Fruit fly (Drosophila melanogaster) whole organism, embryonic: ENCODE results near the gene CG16904.
A peak's percentile ranks its signal among the peaks of the same experiment; 100 is the strongest.

Experiments used
- Adf1 ChIP-seq: fragments of 200-800 bp; sonication (Bioruptor generic); IDR thresholded peaks from 2 replicates; pipeline ENCODE4 v1.3.6; 2022; ENCODE audit warnings: missing biosample characterization, missing genetic modification characterization
- BEAF-32 ChIP-seq: fragments of 200-800 bp; sonication (Bioruptor generic); optimal IDR thresholded peaks from 3 replicates; lab custom pipeline; 2017; ENCODE audit warnings: missing biosample characterization, missing genetic modification characterization, mild to moderate bottlenecking, moderate library complexity, missing genetic modification reagents
- Bgb ChIP-seq: fragments of 200-800 bp; sonication (Bioruptor generic); IDR thresholded peaks from 2 replicates; pipeline ENCODE4 v1.3.6; 2022; ENCODE audit warnings: missing biosample characterization, missing genetic modification characterization; ENCODE audit not compliant: partially characterized antibody
- BtbVII ChIP-seq: fragments of 200-800 bp; sonication (Bioruptor generic); optimal IDR thresholded peaks from 3 replicates; lab custom pipeline; 2017; ENCODE audit warnings: missing biosample characterization, mild to moderate bottlenecking, missing genetic modification characterization
- CG13287 ChIP-seq: fragments of 200-800 bp; sonication (Bioruptor generic); IDR thresholded peaks from 2 replicates; pipeline ENCODE4 v1.3.6; 2022; ENCODE audit warnings: missing biosample characterization, missing genetic modification characterization; ENCODE audit not compliant: partially characterized antibody
- CG14710 ChIP-seq: fragments of 200-800 bp; sonication (Bioruptor generic); optimal IDR thresholded peaks from 3 replicates; lab custom pipeline; 2019; ENCODE audit warnings: missing biosample characterization, mild to moderate bottlenecking, missing genetic modification characterization, moderate library complexity
- CG15514 ChIP-seq: fragments of 200-800 bp; sonication (Bioruptor generic); optimal IDR thresholded peaks from 3 replicates; lab custom pipeline; 2017; ENCODE audit warnings: missing biosample characterization, missing genetic modification characterization, mild to moderate bottlenecking, moderate library complexity, missing genetic modification reagents
- CG16813 ChIP-seq: fragments of 200-800 bp; sonication (Bioruptor generic); IDR thresholded peaks from 3 replicates; pipeline ENCODE4 v1.3.6; 2022; ENCODE audit warnings: missing biosample characterization, missing genetic modification characterization; ENCODE audit not compliant: partially characterized antibody
- CG1832 ChIP-seq: fragments of 200-800 bp; sonication (Bioruptor generic); optimal IDR thresholded peaks from 2 replicates; lab custom pipeline; 2017; ENCODE audit warnings: missing biosample characterization, mild to moderate bottlenecking, missing genetic modification characterization, inconsistent platforms
- CG31441 ChIP-seq: fragments of 200-800 bp; sonication (Bioruptor generic); IDR thresholded peaks from 2 replicates; pipeline ENCODE4 v1.3.6; 2022; ENCODE audit warnings: missing biosample characterization, missing genetic modification characterization
- CG32532 ChIP-seq: fragments of 200-800 bp; sonication (Bioruptor generic); IDR thresholded peaks from 2 replicates; pipeline ENCODE4 v1.3.6; 2022; ENCODE audit warnings: missing biosample characterization, missing genetic modification characterization
- CG4617 ChIP-seq: fragments of 200-800 bp; sonication (Bioruptor generic); optimal IDR thresholded peaks from 3 replicates; lab custom pipeline; 2016; ENCODE audit warnings: missing biosample characterization, missing genetic modification characterization, borderline replicate concordance
- CG4707 ChIP-seq: fragments of 200-800 bp; sonication (Bioruptor generic); optimal IDR thresholded peaks from 2 replicates; lab custom pipeline; 2018; ENCODE audit warnings: missing biosample characterization, mild to moderate bottlenecking, missing genetic modification characterization, moderate library complexity
- CG7745 ChIP-seq: fragments of 200-800 bp; sonication (Bioruptor generic); optimal IDR thresholded peaks from 2 replicates; lab custom pipeline; 2018; ENCODE audit warnings: missing biosample characterization, mild to moderate bottlenecking, missing genetic modification characterization, moderate library complexity
- CG8290 ChIP-seq, 3 experiments: fragments of 200-800 bp; sonication (Bioruptor generic); optimal IDR thresholded peaks; 2 replicates each; lab custom pipeline; 2016 to 2019; ENCODE audit warnings: missing biosample characterization in 3 of 3, missing genetic modification characterization in 3 of 3, mild to moderate bottlenecking in 2 of 3, moderate library complexity in 1 of 3
- CG9727 ChIP-seq: fragments of 200-800 bp; sonication (Bioruptor generic); optimal IDR thresholded peaks from 3 replicates; lab custom pipeline; 2017; ENCODE audit warnings: missing biosample characterization, mild to moderate bottlenecking, missing genetic modification characterization
- CG9817 ChIP-seq: fragments of 200-800 bp; sonication (Bioruptor generic); optimal IDR thresholded peaks from 2 replicates; lab custom pipeline; 2018; ENCODE audit warnings: missing biosample characterization, mild to moderate bottlenecking, missing genetic modification characterization, moderate library complexity
- Dp ChIP-seq: fragments of 200-800 bp; sonication (Bioruptor generic); optimal IDR thresholded peaks from 2 replicates; lab custom pipeline; 2018; ENCODE audit warnings: missing biosample characterization, mild to moderate bottlenecking, missing genetic modification characterization, moderate library complexity
- Drgx ChIP-seq: fragments of 200-800 bp; sonication (Bioruptor generic); IDR thresholded peaks from 2 replicates; pipeline ENCODE4 v1.3.6; 2022; ENCODE audit warnings: missing biosample characterization, missing genetic modification characterization
- HmgZ ChIP-seq: fragments of 200-800 bp; sonication (Bioruptor generic); optimal IDR thresholded peaks from 2 replicates; lab custom pipeline; 2018; ENCODE audit warnings: missing biosample characterization, mild to moderate bottlenecking, missing genetic modification characterization
- Jarid2 ChIP-seq: fragments of 200-800 bp; sonication (Bioruptor generic); optimal IDR thresholded peaks from 3 replicates; lab custom pipeline; 2017; ENCODE audit warnings: mild to moderate bottlenecking, missing biosample characterization, missing genetic modification reagents, missing genetic modification characterization
- MBD-R2 ChIP-seq: fragments of 200-800 bp; sonication (Bioruptor generic); IDR thresholded peaks from 2 replicates; pipeline ENCODE4 v1.3.6; 2022; ENCODE audit warnings: missing biosample characterization, missing genetic modification characterization
- Med ChIP-seq: fragments of 200-800 bp; sonication (Bioruptor generic); peaks from one replicate; lab custom pipeline; 2016; ENCODE audit warnings: missing biosample characterization, missing genetic modification characterization, mild to moderate bottlenecking, inconsistent platforms, moderate library complexity
- Myb ChIP-seq: fragments of 200-800 bp; sonication (Bioruptor generic); optimal IDR thresholded peaks from 2 replicates; lab custom pipeline; 2016; ENCODE audit warnings: missing biosample characterization, missing genetic modification characterization
- NC2α ChIP-seq: fragments of 200-800 bp; sonication (Bioruptor generic); optimal IDR thresholded peaks from 2 replicates; lab custom pipeline; 2016; ENCODE audit warnings: missing biosample characterization, missing genetic modification characterization
- Nf-YB ChIP-seq: fragments of 200-800 bp; sonication (Bioruptor generic); optimal IDR thresholded peaks from 3 replicates; lab custom pipeline; 2019; ENCODE audit warnings: missing biosample characterization, mild to moderate bottlenecking, missing genetic modification characterization, moderate library complexity
- Nf-YC ChIP-seq: fragments of 200-800 bp; optimal IDR thresholded peaks from 3 replicates; lab custom pipeline; 2019; ENCODE audit warnings: missing biosample characterization, mild to moderate bottlenecking, missing genetic modification characterization, moderate library complexity
- Sin3A ChIP-seq: fragments of >200 bp; optimal IDR thresholded peaks from 2 replicates; lab custom pipeline; 2018
- al ChIP-seq: fragments of 200-800 bp; sonication (Bioruptor generic); IDR thresholded peaks from 2 replicates; pipeline ENCODE4 v1.3.6; 2022; ENCODE audit warnings: missing biosample characterization, missing genetic modification characterization
- amos ChIP-seq: fragments of 200-800 bp; sonication (Bioruptor generic); IDR thresholded peaks from 2 replicates; pipeline ENCODE4 v1.3.6; 2022; ENCODE audit warnings: missing biosample characterization, missing genetic modification characterization; ENCODE audit not compliant: partially characterized antibody
- btn ChIP-seq: fragments of 200-800 bp; sonication (Bioruptor generic); optimal IDR thresholded peaks from 2 replicates; lab custom pipeline; 2016; ENCODE audit warnings: missing biosample characterization, missing genetic modification characterization
- chinmo ChIP-seq: fragments of 200-800 bp; sonication (Bioruptor generic); IDR thresholded peaks from 4 replicates; pipeline ENCODE4 v1.3.6; 2022; ENCODE audit warnings: missing biosample characterization, missing genetic modification characterization; ENCODE audit not compliant: partially characterized antibody
- gfzf ChIP-seq: fragments of 200-800 bp; sonication (Bioruptor generic); optimal IDR thresholded peaks from 2 replicates; lab custom pipeline; 2016; ENCODE audit warnings: missing biosample characterization, mild to moderate bottlenecking, missing genetic modification characterization, moderate library complexity
- hb ChIP-seq: fragments of 200-800 bp; sonication (Bioruptor generic); IDR thresholded peaks from 3 replicates; pipeline ENCODE4 v1.3.6; 2022; ENCODE audit warnings: missing biosample characterization, missing genetic modification characterization; ENCODE audit not compliant: partially characterized antibody
- nerfin-1 ChIP-seq: fragments of 200-800 bp; sonication (Bioruptor generic); optimal IDR thresholded peaks from 3 replicates; lab custom pipeline; 2019; ENCODE audit warnings: missing biosample characterization, mild to moderate bottlenecking, missing genetic modification characterization, moderate library complexity
- nmo ChIP-seq: fragments of 200-800 bp; sonication (Bioruptor generic); optimal IDR thresholded peaks from 2 replicates; lab custom pipeline; 2018; ENCODE audit warnings: missing biosample characterization, mild to moderate bottlenecking, missing genetic modification characterization, moderate library complexity
- nom ChIP-seq: fragments of 200-800 bp; sonication (Bioruptor generic); optimal IDR thresholded peaks from 2 replicates; lab custom pipeline; 2017; ENCODE audit warnings: missing biosample characterization, missing genetic modification characterization, mild to moderate bottlenecking, moderate library complexity, missing genetic modification reagents
- prd ChIP-seq, 3 experiments: fragments of >200 bp in 2 of 3; fragments of 200-800 bp in 1 of 3; sonication (Bioruptor generic) in 1 of 3; optimal IDR thresholded peaks in 2 of 3; IDR thresholded peaks in 1 of 3; 2 replicates in 2 of 3; 3 replicates in 1 of 3; pipeline versions ENCODE4 v1.3.6 to Lab custom; 2017 to 2022; ENCODE audit warnings: missing biosample characterization in 1 of 3, missing genetic modification characterization in 1 of 3
- sqz ChIP-seq: fragments of 200-800 bp; sonication (Bioruptor generic); optimal IDR thresholded peaks from 3 replicates; lab custom pipeline; 2018; ENCODE audit warnings: missing biosample characterization, mild to moderate bottlenecking, missing genetic modification characterization
- ssp ChIP-seq: fragments of 200-800 bp; sonication (Bioruptor generic); IDR thresholded peaks from 2 replicates; pipeline ENCODE4 v1.3.6; 2022; ENCODE audit warnings: missing biosample characterization, missing genetic modification characterization
- tll ChIP-seq, 2 experiments: fragments of 200-800 bp in 1 of 2; fragments of >200 bp in 1 of 2; sonication (Bioruptor generic) in 1 of 2; optimal IDR thresholded peaks; 2 replicates each; lab custom pipeline; 2017 to 2019; ENCODE audit warnings: missing biosample characterization in 2 of 2, missing genetic modification characterization in 2 of 2, mild to moderate bottlenecking in 1 of 2, moderate library complexity in 1 of 2
- trem ChIP-seq: fragments of 200-800 bp; optimal IDR thresholded peaks from 3 replicates; lab custom pipeline; 2019; ENCODE audit warnings: missing biosample characterization, mild to moderate bottlenecking, missing genetic modification characterization, moderate library complexity
- ttk ChIP-seq: fragments of 200-800 bp; sonication (Bioruptor generic); IDR thresholded peaks from 2 replicates; pipeline ENCODE4 v2.1.2; 2022; ENCODE audit warnings: missing biosample characterization, missing genetic modification characterization
- unc-4 ChIP-seq: fragments of 200-800 bp; sonication (Bioruptor generic); IDR thresholded peaks from 2 replicates; pipeline ENCODE4 v1.3.6; 2022; ENCODE audit warnings: missing biosample characterization, missing genetic modification characterization; ENCODE audit not compliant: partially characterized antibody
- vvl ChIP-seq: fragments of 200-800 bp; sonication (Bioruptor generic); IDR thresholded peaks from 2 replicates; pipeline ENCODE4 v1.3.6; 2022; ENCODE audit warnings: missing biosample characterization, missing genetic modification characterization
- wek ChIP-seq: fragments of 200-800 bp; sonication (Bioruptor generic); optimal IDR thresholded peaks from 3 replicates; lab custom pipeline; 2018; ENCODE audit warnings: missing biosample characterization, mild to moderate bottlenecking, missing genetic modification characterization, moderate library complexity

CG16904 gene

dm6 chr3R:9808946-9809545 is 7.7 kb downstream of the CG16904 start, which contains the start of gene FBXO11:
Gene FBXO11, minus strand, starts transcription at chr3R:9809368.
- 0 out of 2 replicates have a peak, but pooled peaks have one; percentile 11 for TF ChIP-seq vvl (GFP tag; lab: Robert Waterston, UW)
- no peak for TF ChIP-seq Adf1 (GFP tag; lab: Robert Waterston, UW)
- peak; percentile 40 for TF ChIP-seq CG15514
- TF ChIP-seq Drgx (GFP tag; lab: Robert Waterston, UW) = peak; percentile 76
- TF ChIP-seq Nf-YC (tag; lab: Kevin White, UChicago) = peak; percentile 90
- peak; percentile 65 for TF ChIP-seq unc-4 (GFP tag; lab: Robert Waterston, UW)
- TF ChIP-seq nmo = peak; percentile 52
- TF ChIP-seq prd (optimal IDR thresholded peaks at IDR 0.05; lab: Kevin White, UChicago) = no peak
- TF ChIP-seq prd (GFP tag; IDR thresholded peaks at IDR 0.05; lab: Robert Waterston, UW) = no peak
- peak; percentile 69; the same call in 1 of the 4 replicates for TF ChIP-seq chinmo (GFP tag; lab: Robert Waterston, UW)
- TF ChIP-seq Sin3A = peak; percentile 72
- TF ChIP-seq ssp (GFP tag; lab: Robert Waterston, UW) = no peak
- TF ChIP-seq CG8290 (GFP tag; optimal IDR thresholded peaks at IDR 0.05; lab: Kevin White, UChicago) = peak; percentile 7
- no peak for TF ChIP-seq CG8290 (tag; optimal IDR thresholded peaks at IDR 0.05; lab: Kevin White, UChicago)
- TF ChIP-seq trem = peak; percentile 34
- TF ChIP-seq CG7745 (tag; lab: Kevin White, UChicago) = no peak
- peak; percentile 30 for TF ChIP-seq Myb
- peak; percentile 2 for TF ChIP-seq CG9727 (GFP tag; lab: Kevin White, UChicago)
- peak; percentile 90 for TF ChIP-seq nom
- no peak for TF ChIP-seq CG32532 (GFP tag; lab: Robert Waterston, UW)
- peak; percentile 18; the same call in 1 of the 3 replicates for TF ChIP-seq CG16813 (GFP tag; lab: Robert Waterston, UW)
- TF ChIP-seq amos (GFP tag; lab: Robert Waterston, UW) = peak; percentile 36; the same call in 1 of the 2 replicates
- TF ChIP-seq tll (GFP tag; optimal IDR thresholded peaks at IDR 0.05; lab: Kevin White, UChicago) = peak in 1 of 2 experiments; percentile 41
- TF ChIP-seq sqz (GFP tag; lab: Kevin White, UChicago) = no peak
- peak; percentile 93 for TF ChIP-seq CG1832 (GFP tag; lab: Kevin White, UChicago)
- TF ChIP-seq wek (GFP tag; lab: Kevin White, UChicago) = peak; percentile 23
- peak; percentile 30 for TF ChIP-seq BtbVII (GFP tag; lab: Kevin White, UChicago)
- peak; percentile 80 for TF ChIP-seq Med
- no peak for TF ChIP-seq CG4707 (GFP tag; lab: Kevin White, UChicago)
- TF ChIP-seq BEAF-32 = peak; percentile 67
- TF ChIP-seq MBD-R2 (GFP tag; lab: Robert Waterston, UW) = peak; percentile 59
- peak; percentile 94 for TF ChIP-seq Dp (GFP tag; lab: Kevin White, UChicago)
- TF ChIP-seq Bgb (GFP tag; lab: Robert Waterston, UW) = peak; percentile 33; the same call in 1 of the 2 replicates
- peak; percentile 100 for TF ChIP-seq CG4617 (GFP tag; lab: Kevin White, UChicago)
- peak; percentile 72 for TF ChIP-seq Nf-YB
- no peak for TF ChIP-seq btn (GFP tag; lab: Kevin White, UChicago)
- TF ChIP-seq HmgZ (tag; lab: Kevin White, UChicago) = peak; percentile 34
- no peak for TF ChIP-seq al (GFP tag; lab: Robert Waterston, UW)
- TF ChIP-seq CG31441 (GFP tag; lab: Robert Waterston, UW) = 0 out of 2 replicates have a peak, but pooled peaks have one; percentile 40
- TF ChIP-seq Jarid2 = peak; percentile 20
- TF ChIP-seq ttk (GFP tag; lab: Robert Waterston, UW) = peak; percentile 13; the same call in 1 of the 2 replicates
- TF ChIP-seq CG13287 = peak; percentile 70
- TF ChIP-seq NC2α (GFP tag; lab: Kevin White, UChicago) = no peak
- TF ChIP-seq CG14710 = peak; percentile 36
- TF ChIP-seq CG9817 = no peak
- TF ChIP-seq hb (GFP tag; lab: Robert Waterston, UW) = no peak
- peak; percentile 32 for TF ChIP-seq nerfin-1
- TF ChIP-seq gfzf (GFP tag; lab: Kevin White, UChicago) = peak; percentile 97
